Worm (Caenorhabditis elegans): ENCODE data around the gene anoh-2.

The anoh-2 gene

ce11 chrIV:14620543-14620942 is 37.6 kb upstream of the anoh-2 start (continued):
- TF ChIP-seq fax-1 (tag; optimal IDR thresholded peaks at IDR 0.05), result no peak
- no peak for TF ChIP-seq unc-3 (GFP tag; conservative IDR thresholded peaks at IDR 0.05)
- TF ChIP-seq unc-3 (tag; optimal IDR thresholded peaks at IDR 0.05), result no peak
- peak; percentile 28 for TF ChIP-seq ceh-18 (tag; optimal IDR thresholded peaks at IDR 0.05)
- no peak for TF ChIP-seq K02D7.2 (tag; optimal IDR thresholded peaks at IDR 0.05)
- no peak for TF ChIP-seq zip-5 (tag; optimal IDR thresholded peaks at IDR 0.05)
- TF ChIP-seq rnt-1 (tag; optimal IDR thresholded peaks at IDR 0.05), result no peak
- no peak for TF ChIP-seq sdc-2 (tag; optimal IDR thresholded peaks at IDR 0.05)
- TF ChIP-seq elt-2 (tag; optimal IDR thresholded peaks at IDR 0.05), result no peak
- no peak for TF ChIP-seq fkh-6 (tag; optimal IDR thresholded peaks at IDR 0.05)
- no peak for TF ChIP-seq C38D4.7 (GFP tag; optimal IDR thresholded peaks at IDR 0.05)
- peak; percentile 33 for TF ChIP-seq nfya-1 (tag; optimal IDR thresholded peaks at IDR 0.05)
- TF ChIP-seq ets-4 (tag; optimal IDR thresholded peaks at IDR 0.05), result no peak
- no peak for TF ChIP-seq tbx-2 (tag; optimal IDR thresholded peaks at IDR 0.05)
- no peak for TF ChIP-seq lin-11 (tag; optimal IDR thresholded peaks at IDR 0.05)
- no peak for TF ChIP-seq ceh-14 (tag; optimal IDR thresholded peaks at IDR 0.05)
- TF ChIP-seq nhr-11 (tag; optimal IDR thresholded peaks at IDR 0.05), result no peak
- no peak for TF ChIP-seq dmd-4 (tag; optimal IDR thresholded peaks at IDR 0.05; ENCODE audit: borderline replicate concordance)
- no peak for TF ChIP-seq ceh-2 (tag; optimal IDR thresholded peaks at IDR 0.05)
- TF ChIP-seq ceh-31 (tag; optimal IDR thresholded peaks at IDR 0.05), result peak; percentile 48
- no peak for TF ChIP-seq pqm-1 (tag; optimal IDR thresholded peaks at IDR 0.05)
- peak; percentile 12 for TF ChIP-seq K09A11.1 (tag; optimal IDR thresholded peaks at IDR 0.05; ENCODE audit: insufficient read depth)
- no peak for TF ChIP-seq sox-4 (tag; optimal IDR thresholded peaks at IDR 0.05)
- no peak for TF ChIP-seq dve-1 (tag; optimal IDR thresholded peaks at IDR 0.05)
- no peak for TF ChIP-seq Y22D7AL.16 (tag; optimal IDR thresholded peaks at IDR 0.05)

ce11 chrIV:14621117-14621516 is 37.0 kb upstream of the anoh-2 start:
- TF ChIP-seq hlh-6 (tag; optimal IDR thresholded peaks at IDR 0.05), result no peak
- TF ChIP-seq ceh-45 (GFP tag; IDR thresholded peaks at IDR 0.05), result no peak
- TF ChIP-seq unc-55 (GFP tag; optimal IDR thresholded peaks at IDR 0.05), result no peak
- TF ChIP-seq lin-11 (tag; optimal IDR thresholded peaks at IDR 0.05), result no peak
- TF ChIP-seq hlh-15 (tag; optimal IDR thresholded peaks at IDR 0.05), result no peak
- no peak for TF ChIP-seq eyg-1 (tag; optimal IDR thresholded peaks at IDR 0.05)

- peak; percentile 2 for TF ChIP-seq nfya-1 (tag; optimal IDR thresholded peaks at IDR 0.05)
- peak; percentile 12 for TF ChIP-seq unc-42 (tag; optimal IDR thresholded peaks at IDR 0.05)
- TF ChIP-seq che-1 (tag; optimal IDR thresholded peaks at IDR 0.05), result no peak
- peak; percentile 14 for TF ChIP-seq ref-2 (tag; optimal IDR thresholded peaks at IDR 0.05)
- TF ChIP-seq ceh-18 (tag; optimal IDR thresholded peaks at IDR 0.05), result peak; percentile 10
- no peak for TF ChIP-seq elt-4 (tag; optimal IDR thresholded peaks at IDR 0.05)
These were observed 36.0 kb upstream of the anoh-2 start for ce11 chrIV:14622109-14622508.

ce11 chrIV:14631726-14632125 is 26.4 kb upstream of the anoh-2 start:
- TF ChIP-seq nhr-232 (tag; optimal IDR thresholded peaks at IDR 0.05) (no peak), C38D4.7 (GFP tag; optimal IDR thresholded peaks at IDR 0.05) (no peak), Y22D7AL.16 (tag; optimal IDR thresholded peaks at IDR 0.05) (no peak), sox-2 (GFP tag; IDR thresholded peaks at IDR 0.05) (no peak), fkh-10 (GFP tag; optimal IDR thresholded peaks at IDR 0.05) (no peak), pat-9 (tag; optimal IDR thresholded peaks at IDR 0.05) (no peak), hlh-8 (tag; optimal IDR thresholded peaks at IDR 0.05) (no peak), tbx-2 (tag; optimal IDR thresholded peaks at IDR 0.05) (no peak), unc-86 (tag; optimal IDR thresholded peaks at IDR 0.05) (no peak)
